Worm (Caenorhabditis elegans) whole organism, L2 larva: ENCODE measurements around the gene set-30.

Experiments
- F13H6.1 ChIP-seq: sonication (generic microtip); optimal IDR thresholded peaks from 2 replicates; lab custom pipeline; 2016; ENCODE audit warnings: missing genetic modification characterization, missing compliant biosample characterization
- R02D3.7 ChIP-seq: fragments of 150-350 bp; optimal IDR thresholded peaks from 2 replicates; lab custom pipeline; 2014; ENCODE audit warnings: missing biosample characterization, missing genetic modification characterization
- fos-1 ChIP-seq: fragments of 150-350 bp; optimal IDR thresholded peaks from 2 replicates; lab custom pipeline; 2014; ENCODE audit warnings: missing biosample characterization, missing genetic modification characterization
- lin-39 ChIP-seq: fragments of 150-350 bp; optimal IDR thresholded peaks from 2 replicates; lab custom pipeline; 2014; ENCODE audit warnings: missing biosample characterization, missing genetic modification reagents, missing genetic modification characterization
- mab-5 ChIP-seq: fragments of 150-350 bp; optimal IDR thresholded peaks from 2 replicates; lab custom pipeline; 2014; ENCODE audit warnings: missing biosample characterization, missing genetic modification characterization
- mdl-1 ChIP-seq, 2 experiments: fragments of 150-350 bp in 1 of 2; sonication (generic microtip) in 1 of 2; optimal IDR thresholded peaks; 2 replicates each; lab custom pipeline; 2017; ENCODE audit warnings: missing biosample characterization in 2 of 2, missing genetic modification characterization in 2 of 2
- nhr-6 ChIP-seq: fragments of 150-350 bp; optimal IDR thresholded peaks from 2 replicates; lab custom pipeline; 2014; ENCODE audit warnings: missing biosample characterization, missing genetic modification characterization
- nhr-77 ChIP-seq: fragments of 150-350 bp; optimal IDR thresholded peaks from 2 replicates; lab custom pipeline; 2014; ENCODE audit warnings: missing biosample characterization, missing genetic modification characterization

- TF ChIP-seq lin-39 (tag; lab: Kevin White, UChicago): no peak
- no peak for TF ChIP-seq mab-5 (tag; lab: Kevin White, UChicago)
- TF ChIP-seq nhr-6 (tag; lab: Kevin White, UChicago): no peak
- TF ChIP-seq F13H6.1 (tag; lab: Kevin White, UChicago): no peak
- no peak for TF ChIP-seq fos-1
- no peak for TF ChIP-seq R02D3.7 (tag; lab: Kevin White, UChicago)
- TF ChIP-seq nhr-77: no peak
- TF ChIP-seq mdl-1 (tag; optimal IDR thresholded peaks at IDR 0.05; lab: Kevin White, UChicago): no peak
These were observed 14.8 kb downstream of the set-30 start, which contains the start of gene ZC449.7 for ce11 chrX:5013826-5014225.
